Worm (Caenorhabditis elegans): ENCODE results near the gene C01G10.7.

ce11 chrV:15089438-15089837 lies 3.9 kb downstream of the C01G10.7 start, which contains the start of the genes C01G10.5 and C01G10.4:
- TF ChIP-seq F13H6.1 (tag; optimal IDR thresholded peaks at IDR 0.05) (no peak), fkh-6 (tag; optimal IDR thresholded peaks at IDR 0.05) (no peak), lin-11 (tag; optimal IDR thresholded peaks at IDR 0.05) (no peak), elt-2 (tag; optimal IDR thresholded peaks at IDR 0.05) (no peak), nhr-11 (tag; optimal IDR thresholded peaks at IDR 0.05) (no peak), ceh-48 (tag; optimal IDR thresholded peaks at IDR 0.05) (no peak), ama-1 (optimal IDR thresholded peaks at IDR 0.05) (no peak), Y22D7AL.16 (tag; optimal IDR thresholded peaks at IDR 0.05) (no peak), syd-9 (tag; optimal IDR thresholded peaks at IDR 0.05) (no peak), tbx-2 (tag; optimal IDR thresholded peaks at IDR 0.05) (no peak)

Measured in whole organism, late embryonic.